Fruit fly (Drosophila melanogaster) whole organism, embryonic: ENCODE measurements around the gene frtz.

ENCODE experiments used
- BEAF-32 ChIP-seq: fragments of 200-800 bp; sonication (Bioruptor generic); optimal IDR thresholded peaks from 3 replicates; lab custom pipeline; 2017; ENCODE audit warnings: missing biosample characterization, missing genetic modification characterization, mild to moderate bottlenecking, moderate library complexity, missing genetic modification reagents
- CG10147 ChIP-seq: fragments of 200-800 bp; sonication (Bioruptor generic); optimal IDR thresholded peaks from 2 replicates; lab custom pipeline; 2019; ENCODE audit warnings: missing biosample characterization, mild to moderate bottlenecking, missing genetic modification characterization, moderate library complexity
- CG11398 ChIP-seq: fragments of 200-800 bp; sonication (Bioruptor generic); optimal IDR thresholded peaks from 2 replicates; lab custom pipeline; 2016; ENCODE audit warnings: missing biosample characterization, missing genetic modification characterization
- CG11504 ChIP-seq: fragments of 200-800 bp; sonication (Bioruptor generic); optimal IDR thresholded peaks from 3 replicates; lab custom pipeline; 2019; ENCODE audit warnings: missing biosample characterization, mild to moderate bottlenecking, missing genetic modification characterization, moderate library complexity
- CG12155 ChIP-seq: fragments of 200-800 bp; sonication (Bioruptor generic); optimal IDR thresholded peaks from 3 replicates; lab custom pipeline; 2016; ENCODE audit warnings: missing biosample characterization, missing genetic modification characterization
- CG13624 ChIP-seq: fragments of 200-800 bp; sonication (Bioruptor generic); optimal IDR thresholded peaks from 2 replicates; lab custom pipeline; 2016; ENCODE audit warnings: missing biosample characterization, missing genetic modification characterization
- CG13775 ChIP-seq: fragments of 200-800 bp; sonication (Bioruptor generic); optimal IDR thresholded peaks from 3 replicates; lab custom pipeline; 2017; ENCODE audit warnings: missing biosample characterization, mild to moderate bottlenecking, missing genetic modification characterization
- CG13894 ChIP-seq: fragments of 200-800 bp; sonication (Bioruptor generic); optimal IDR thresholded peaks from 3 replicates; lab custom pipeline; 2018; ENCODE audit warnings: missing biosample characterization, mild to moderate bottlenecking, missing genetic modification characterization, moderate library complexity
- CG17186 ChIP-seq: fragments of 200-800 bp; sonication (Bioruptor generic); optimal IDR thresholded peaks from 3 replicates; lab custom pipeline; 2017; ENCODE audit warnings: missing biosample characterization, missing genetic modification reagents, missing genetic modification characterization
- CG17829 ChIP-seq: fragments of 200-800 bp; optimal IDR thresholded peaks from 2 replicates; lab custom pipeline; 2019; ENCODE audit warnings: missing biosample characterization, mild to moderate bottlenecking, missing genetic modification characterization, moderate library complexity
- CG1832 ChIP-seq: fragments of 200-800 bp; sonication (Bioruptor generic); optimal IDR thresholded peaks from 2 replicates; lab custom pipeline; 2017; ENCODE audit warnings: missing biosample characterization, mild to moderate bottlenecking, missing genetic modification characterization, inconsistent platforms
- CG2889 ChIP-seq: fragments of 200-800 bp; sonication (Bioruptor generic); IDR thresholded peaks from 3 replicates; pipeline ENCODE4 v1.3.6; 2022; ENCODE audit warnings: missing biosample characterization, missing genetic modification characterization
- CG31224 ChIP-seq: fragments of 200-800 bp; sonication (Bioruptor generic); IDR thresholded peaks from 2 replicates; pipeline ENCODE4 v1.3.6; 2022; ENCODE audit warnings: missing biosample characterization, missing genetic modification characterization
- CG33213 ChIP-seq: fragments of 200-800 bp; sonication (Bioruptor generic); optimal IDR thresholded peaks from 3 replicates; lab custom pipeline; 2016; ENCODE audit warnings: missing biosample characterization, missing genetic modification characterization
- CG4282 ChIP-seq: fragments of 200-800 bp; sonication (Bioruptor generic); optimal IDR thresholded peaks from 2 replicates; lab custom pipeline; 2016; ENCODE audit warnings: missing biosample characterization, missing genetic modification characterization
- CG4854 ChIP-seq: fragments of 200-800 bp; sonication (Bioruptor generic); optimal IDR thresholded peaks from 2 replicates; lab custom pipeline; 2016; ENCODE audit warnings: missing biosample characterization, missing genetic modification characterization, inconsistent platforms
- CG6272 ChIP-seq: fragments of 200-800 bp; sonication (Bioruptor generic); IDR thresholded peaks from 2 replicates; pipeline ENCODE4 v1.3.6; 2022; ENCODE audit warnings: missing biosample characterization, missing genetic modification characterization
- CG6791 ChIP-seq: fragments of 200-800 bp; sonication (Bioruptor generic); IDR thresholded peaks from 3 replicates; pipeline ENCODE4 v1.3.6; 2022; ENCODE audit warnings: missing biosample characterization, missing genetic modification characterization; ENCODE audit not compliant: partially characterized antibody
- CG6854 ChIP-seq: fragments of 200-800 bp; sonication (Bioruptor generic); optimal IDR thresholded peaks from 3 replicates; lab custom pipeline; 2017; ENCODE audit warnings: missing biosample characterization, mild to moderate bottlenecking, missing genetic modification characterization
- CG7372 ChIP-seq: fragments of 200-800 bp; sonication (Bioruptor generic); IDR thresholded peaks from 2 replicates; pipeline ENCODE4 v1.3.6; 2022; ENCODE audit warnings: missing biosample characterization, missing genetic modification characterization
- CG7987 ChIP-seq: fragments of 200-800 bp; sonication (Bioruptor generic); optimal IDR thresholded peaks from 2 replicates; lab custom pipeline; 2018; ENCODE audit warnings: missing biosample characterization, mild to moderate bottlenecking, missing genetic modification characterization, moderate library complexity
- CG8478 ChIP-seq: fragments of >200 bp; optimal IDR thresholded peaks from 2 replicates; lab custom pipeline; 2018
- Doc3 ChIP-seq: fragments of 200-800 bp; sonication (Bioruptor generic); IDR thresholded peaks from 3 replicates; pipeline ENCODE4 v1.3.6; 2022; ENCODE audit warnings: missing biosample characterization, missing genetic modification characterization; ENCODE audit not compliant: partially characterized antibody
- Dp ChIP-seq: fragments of 200-800 bp; sonication (Bioruptor generic); optimal IDR thresholded peaks from 2 replicates; lab custom pipeline; 2018; ENCODE audit warnings: missing biosample characterization, mild to moderate bottlenecking, missing genetic modification characterization, moderate library complexity
- Hand ChIP-seq: fragments of 200-800 bp; sonication (Bioruptor generic); optimal IDR thresholded peaks from 2 replicates; lab custom pipeline; 2017; ENCODE audit warnings: mild to moderate bottlenecking, missing biosample characterization, missing genetic modification reagents, missing genetic modification characterization
- Meics ChIP-seq: fragments of 200-800 bp; sonication (Bioruptor generic); optimal IDR thresholded peaks from 2 replicates; lab custom pipeline; 2017; ENCODE audit warnings: missing biosample characterization, mild to moderate bottlenecking, missing genetic modification characterization
- NFAT ChIP-seq: fragments of 200-800 bp; sonication (Bioruptor generic); IDR thresholded peaks from 2 replicates; pipeline ENCODE4 v1.3.6; 2022; ENCODE audit warnings: missing biosample characterization, missing genetic modification characterization
- Nf-YA ChIP-seq: fragments of 200-800 bp; sonication (Bioruptor generic); IDR thresholded peaks from 2 replicates; pipeline ENCODE4 v1.3.6; 2022; ENCODE audit warnings: missing biosample characterization, missing genetic modification characterization
- PHDP ChIP-seq: fragments of 200-800 bp; sonication (Bioruptor generic); optimal IDR thresholded peaks from 3 replicates; lab custom pipeline; 2018; ENCODE audit warnings: missing biosample characterization, mild to moderate bottlenecking, missing genetic modification characterization, moderate library complexity
- Side ChIP-seq: fragments of 200-800 bp; sonication (Bioruptor generic); optimal IDR thresholded peaks from 2 replicates; lab custom pipeline; 2016; ENCODE audit warnings: missing biosample characterization, missing genetic modification characterization
- Sin3A ChIP-seq: fragments of >200 bp; optimal IDR thresholded peaks from 2 replicates; lab custom pipeline; 2018
- Six4 ChIP-seq: fragments of 200-800 bp; sonication (Bioruptor generic); optimal IDR thresholded peaks from 2 replicates; lab custom pipeline; 2016; ENCODE audit warnings: missing biosample characterization, missing genetic modification characterization
- Sox100B ChIP-seq: fragments of 200-800 bp; sonication (Bioruptor generic); optimal IDR thresholded peaks from 3 replicates; lab custom pipeline; 2018; ENCODE audit warnings: missing biosample characterization, mild to moderate bottlenecking, missing genetic modification characterization
- Spps ChIP-seq: fragments of 200-800 bp; sonication (Bioruptor generic); optimal IDR thresholded peaks from 2 replicates; lab custom pipeline; 2018; ENCODE audit warnings: missing biosample characterization, mild to moderate bottlenecking, missing genetic modification characterization
- Stat92E ChIP-seq, 3 experiments: fragments of >200 bp in 2 of 3; fragments of 200-800 bp in 1 of 3; sonication (Bioruptor generic) in 1 of 3; optimal IDR thresholded peaks; 2 replicates each; lab custom pipeline; 2017 to 2019; ENCODE audit warnings: missing biosample characterization in 3 of 3, missing genetic modification characterization in 3 of 3, mild to moderate bottlenecking in 1 of 3, moderate library complexity in 1 of 3
- Tbp ChIP-seq: fragments of >200 bp; optimal IDR thresholded peaks from 2 replicates; lab custom pipeline; 2018; ENCODE audit warnings: missing biosample characterization, missing genetic modification characterization
- bigmax ChIP-seq: fragments of 200-800 bp; sonication (Bioruptor generic); optimal IDR thresholded peaks from 2 replicates; lab custom pipeline; 2018; ENCODE audit warnings: missing biosample characterization, mild to moderate bottlenecking, missing genetic modification characterization
- cas ChIP-seq: fragments of 200-800 bp; sonication (Bioruptor generic); IDR thresholded peaks from 2 replicates; pipeline ENCODE4 v1.3.6; 2022; ENCODE audit warnings: missing biosample characterization, missing genetic modification characterization
- crp ChIP-seq, 2 experiments: fragments of 200-800 bp; sonication (Bioruptor generic); optimal IDR thresholded peaks; 2 replicates in 1 of 2; 3 replicates in 1 of 2; lab custom pipeline; 2017; ENCODE audit warnings: missing biosample characterization in 2 of 2, missing genetic modification characterization in 2 of 2, mild to moderate bottlenecking in 1 of 2, moderate library complexity in 1 of 2
- dmrt99B ChIP-seq: fragments of 200-800 bp; sonication (Bioruptor generic); optimal IDR thresholded peaks from 2 replicates; lab custom pipeline; 2018; ENCODE audit warnings: missing biosample characterization, mild to moderate bottlenecking, missing genetic modification characterization, moderate library complexity
- gcm2 ChIP-seq: fragments of 200-800 bp; sonication (Bioruptor generic); optimal IDR thresholded peaks from 2 replicates; lab custom pipeline; 2016; ENCODE audit warnings: missing biosample characterization, missing genetic modification characterization
- grau ChIP-seq: fragments of 200-800 bp; optimal IDR thresholded peaks from 3 replicates; lab custom pipeline; 2019; ENCODE audit warnings: missing biosample characterization, mild to moderate bottlenecking, missing genetic modification characterization, moderate library complexity
- gt ChIP-seq: fragments of 200-800 bp; sonication (Bioruptor generic); IDR thresholded peaks from 2 replicates; pipeline ENCODE4 v1.3.6; 2022; ENCODE audit warnings: missing biosample characterization, missing genetic modification characterization
- hb ChIP-seq: fragments of 200-800 bp; sonication (Bioruptor generic); IDR thresholded peaks from 3 replicates; pipeline ENCODE4 v1.3.6; 2022; ENCODE audit warnings: missing biosample characterization, missing genetic modification characterization; ENCODE audit not compliant: partially characterized antibody
- luna ChIP-seq: fragments of 200-800 bp; sonication (Bioruptor generic); optimal IDR thresholded peaks from 2 replicates; lab custom pipeline; 2016; ENCODE audit warnings: missing biosample characterization, missing genetic modification characterization
- org-1 ChIP-seq: fragments of 200-800 bp; sonication (Bioruptor generic); optimal IDR thresholded peaks from 2 replicates; lab custom pipeline; 2017; ENCODE audit warnings: missing biosample characterization, missing genetic modification characterization
- prd ChIP-seq, 3 experiments: fragments of >200 bp in 2 of 3; fragments of 200-800 bp in 1 of 3; sonication (Bioruptor generic) in 1 of 3; optimal IDR thresholded peaks in 2 of 3; IDR thresholded peaks in 1 of 3; 2 replicates in 2 of 3; 3 replicates in 1 of 3; pipeline versions ENCODE4 v1.3.6 to Lab custom; 2017 to 2022; ENCODE audit warnings: missing biosample characterization in 1 of 3, missing genetic modification characterization in 1 of 3
- sim ChIP-seq: fragments of 200-800 bp; sonication (Bioruptor generic); IDR thresholded peaks from 2 replicates; pipeline ENCODE4 v1.3.6; 2022; ENCODE audit warnings: missing biosample characterization, missing genetic modification characterization
- tap ChIP-seq: fragments of 200-800 bp; optimal IDR thresholded peaks from 3 replicates; lab custom pipeline; 2019; ENCODE audit warnings: missing biosample characterization, mild to moderate bottlenecking, missing genetic modification characterization, moderate library complexity

Gene frtz

DNA sequence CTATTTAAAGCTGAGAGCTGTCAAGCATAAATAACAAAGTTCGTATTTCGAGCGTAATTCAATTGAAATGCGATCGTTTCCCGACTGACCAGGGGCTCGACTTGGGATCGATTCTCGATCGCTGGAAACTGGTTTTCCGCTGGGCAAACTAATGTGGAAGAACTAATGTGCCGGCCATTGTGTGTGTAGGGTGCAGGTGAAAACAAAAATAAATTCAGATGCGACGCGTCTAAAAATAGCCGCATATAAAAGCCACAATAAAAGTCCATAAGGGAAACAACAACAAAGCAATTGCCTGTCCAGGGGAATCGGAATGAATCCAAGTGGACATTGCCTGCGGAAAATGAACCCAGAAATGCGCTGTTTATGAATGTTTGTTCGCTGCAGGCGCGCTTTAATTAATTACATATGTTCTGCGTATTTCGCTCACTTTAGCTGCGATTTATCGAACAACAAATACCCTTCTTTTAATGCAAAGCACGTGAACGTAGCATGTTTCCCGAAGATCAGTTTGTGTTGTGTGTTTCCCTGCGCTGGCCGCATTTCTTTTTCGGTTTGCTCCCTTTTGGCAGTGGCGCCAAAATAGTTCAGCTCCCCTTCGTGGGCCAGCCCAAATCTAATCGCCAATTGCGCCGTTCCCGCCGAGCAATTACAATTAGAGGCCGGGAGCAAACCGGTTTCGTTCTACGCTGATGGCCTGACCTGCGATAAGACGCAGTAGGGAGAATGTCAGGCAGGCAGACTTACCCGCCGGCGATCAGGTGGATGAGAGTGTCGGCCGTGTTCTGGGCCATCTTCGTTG lies 7.7 kb upstream of the frtz start (continued):
- TF ChIP-seq CG6272 (GFP tag; lab: Robert Waterston, UW) (no peak), org-1 (GFP tag; lab: Kevin White, UChicago) (no peak), CG7372 (GFP tag; lab: Robert Waterston, UW) (no peak), cas (GFP tag; lab: Robert Waterston, UW) (no peak), grau (tag; lab: Kevin White, UChicago) (peak; percentile 27), tap (no peak), Sin3A (lab: Kevin White, UChicago) (no peak), CG8478 (lab: Kevin White, UChicago) (no peak), CG4854 (GFP tag; lab: Kevin White, UChicago) (no peak), NFAT (GFP tag; lab: Robert Waterston, UW) (no peak), CG11398 (GFP tag; lab: Kevin White, UChicago) (no peak), bigmax (GFP tag; lab: Kevin White, UChicago) (no peak), CG2889 (GFP tag; lab: Robert Waterston, UW) (no peak), Side (no peak), CG31224 (GFP tag; lab: Robert Waterston, UW) (no peak), CG7987 (GFP tag; lab: Kevin White, UChicago) (peak; percentile 53), crp (GFP tag; optimal IDR thresholded peaks at IDR 0.05; lab: Kevin White, UChicago) (no peak), PHDP (tag; lab: Kevin White, UChicago) (peak; percentile 44), CG17186 (GFP tag; lab: Kevin White, UChicago) (no peak), CG13894 (tag; lab: Kevin White, UChicago) (peak; percentile 49), prd (optimal IDR thresholded peaks at IDR 0.05; lab: Kevin White, UChicago) (no peak), prd (GFP tag; IDR thresholded peaks at IDR 0.05; lab: Robert Waterston, UW) (no peak), CG13624 (GFP tag; lab: Kevin White, UChicago) (peak; percentile 55), gt (GFP tag; lab: Robert Waterston, UW) (no peak), CG4282 (GFP tag; lab: Kevin White, UChicago) (no peak), CG13775 (GFP tag; lab: Kevin White, UChicago) (peak; percentile 2), CG10147 (no peak), Sox100B (peak; percentile 28), dmrt99B (tag; lab: Kevin White, UChicago) (no peak), luna (GFP tag; lab: Kevin White, UChicago) (no peak), CG11504 (tag; lab: Kevin White, UChicago) (peak; percentile 43), Hand (no peak), Spps (tag; lab: Kevin White, UChicago) (no peak), CG6854 (GFP tag; lab: Kevin White, UChicago) (no peak), Meics (GFP tag; lab: Kevin White, UChicago) (no peak), CG33213 (GFP tag; lab: Kevin White, UChicago) (no peak), BEAF-32 (GFP tag; lab: Kevin White, UChicago) (no peak), gcm2 (GFP tag; lab: Kevin White, UChicago) (no peak), Tbp (GFP tag; lab: Kevin White, UChicago) (no peak), CG1832 (GFP tag; lab: Kevin White, UChicago) (no peak), sim (GFP tag; lab: Robert Waterston, UW) (no peak), CG12155 (GFP tag; lab: Kevin White, UChicago) (no peak), CG17829 (tag; lab: Kevin White, UChicago) (peak; percentile 32), Nf-YA (GFP tag; lab: Robert Waterston, UW) (no peak), Doc3 (GFP tag; lab: Robert Waterston, UW) (no peak), CG6791 (GFP tag; lab: Robert Waterston, UW) (no peak), Dp (GFP tag; lab: Kevin White, UChicago) (no peak), Stat92E (GFP tag; optimal IDR thresholded peaks at IDR 0.05; lab: Kevin White, UChicago) (peak in 1 of 3 experiments; percentile 11), hb (GFP tag; lab: Robert Waterston, UW) (no peak), Six4 (GFP tag; lab: Kevin White, UChicago) (no peak)
